Worm (Caenorhabditis elegans) whole organism, L4 larva: Measurements from ENCODE around the gene F21D9.1.

Source experiments
- T26A8.4 ChIP-seq: fragments of 200-800 bp; sonication (Bioruptor generic); IDR thresholded peaks from 2 replicates; pipeline ENCODE4 v1.3.6; 2022; ENCODE audit warnings: missing genetic modification characterization, missing compliant biosample characterization
- Y105C5A.15 ChIP-seq: fragments of 200-800 bp; sonication (Bioruptor generic); IDR thresholded peaks from 2 replicates; pipeline ENCODE4 v1.3.6; 2022; ENCODE audit warnings: missing genetic modification characterization, missing compliant biosample characterization
- nhr-42 ChIP-seq: fragments of 200-800 bp; sonication (Bioruptor generic); IDR thresholded peaks from 2 replicates; pipeline ENCODE4 v1.3.6; 2022; ENCODE audit warnings: missing genetic modification characterization, missing compliant biosample characterization
- php-3 ChIP-seq: fragments of 200-800 bp; sonication (Bioruptor generic); IDR thresholded peaks from 2 replicates; pipeline ENCODE4 v1.3.6; 2022; ENCODE audit warnings: missing genetic modification reagents, missing genetic modification characterization, missing compliant biosample characterization

ce11 chrV:19296723-19297122 is 32.5 kb downstream of the F21D9.1 start, which contains the start of gene F55C9.6:
- TF ChIP-seq T26A8.4 (GFP tag; lab: Robert Waterston, UW), result no peak
- no peak for TF ChIP-seq nhr-42 (GFP tag; lab: Robert Waterston, UW)
- TF ChIP-seq php-3 (GFP tag; lab: Robert Waterston, UW), result no peak
- no peak for TF ChIP-seq Y105C5A.15
